Worm (Caenorhabditis elegans) whole organism, early embryonic: Measurements from ENCODE around the gene F40F9.10.

Source experiments
- ama-1 ChIP-seq: fragments of 150-350 bp; optimal IDR thresholded peaks from 2 replicates; lab custom pipeline; 2014
- flt-1 ChIP-seq: fragments of 200-800 bp; sonication (Bioruptor generic); IDR thresholded peaks from 2 replicates; pipeline ENCODE4 v1.3.6; 2022; ENCODE audit warnings: missing genetic modification characterization, missing compliant biosample characterization
- scrt-1 ChIP-seq: fragments of 200-800 bp; sonication (Bioruptor generic); IDR thresholded peaks from 2 replicates; pipeline ENCODE4 v1.3.6; 2022; ENCODE audit warnings: missing genetic modification characterization, missing compliant biosample characterization

DNA sequence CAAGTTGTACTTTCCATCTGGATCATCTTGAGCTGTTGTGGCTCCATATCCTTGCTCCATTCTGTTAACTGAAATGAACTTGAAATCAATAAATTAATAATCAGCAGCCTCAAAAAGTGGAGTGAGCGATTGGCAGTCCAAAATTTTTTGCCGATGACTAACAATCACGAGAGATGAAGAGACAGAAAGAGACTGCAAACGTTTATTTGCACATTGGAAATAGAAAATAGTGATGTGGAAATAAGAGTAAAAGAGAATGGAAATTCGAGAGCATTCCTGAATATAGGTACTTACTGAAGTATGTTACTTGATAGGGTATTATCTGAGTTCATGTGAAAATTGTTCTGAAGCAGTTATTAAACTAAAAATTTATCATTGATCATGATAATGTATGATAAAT, 3.7 kb downstream of the F40F9.10 start, which contains the start of gene tag-120:
- TF ChIP-seq ama-1 (lab: Kevin White, UChicago) (no peak), scrt-1 (GFP tag; lab: Robert Waterston, UW) (no peak), flt-1 (GFP tag; lab: Robert Waterston, UW) (no peak)
